Worm (Caenorhabditis elegans) whole organism, L1 larva: ENCODE measurements around the gene C04G6.2.

Experiments
- blmp-1 ChIP-seq: fragments of 150-350 bp; optimal IDR thresholded peaks from 2 replicates; lab custom pipeline; 2014; ENCODE audit warnings: missing biosample characterization, missing genetic modification characterization
- fkh-8 ChIP-seq: sonication (generic microtip); optimal IDR thresholded peaks from 2 replicates; lab custom pipeline; 2016; ENCODE audit warnings: mild to moderate bottlenecking, missing genetic modification characterization, missing compliant biosample characterization
- grh-1 ChIP-seq: fragments of 200-800 bp; sonication (Bioruptor generic); IDR thresholded peaks from 2 replicates; pipeline ENCODE4 v1.3.6; 2022; ENCODE audit warnings: missing genetic modification reagents, missing genetic modification characterization, missing compliant biosample characterization
- lin-39 ChIP-seq: fragments of 150-350 bp; optimal IDR thresholded peaks from 2 replicates; lab custom pipeline; 2014; ENCODE audit warnings: missing biosample characterization, missing genetic modification reagents, missing genetic modification characterization

DNA sequence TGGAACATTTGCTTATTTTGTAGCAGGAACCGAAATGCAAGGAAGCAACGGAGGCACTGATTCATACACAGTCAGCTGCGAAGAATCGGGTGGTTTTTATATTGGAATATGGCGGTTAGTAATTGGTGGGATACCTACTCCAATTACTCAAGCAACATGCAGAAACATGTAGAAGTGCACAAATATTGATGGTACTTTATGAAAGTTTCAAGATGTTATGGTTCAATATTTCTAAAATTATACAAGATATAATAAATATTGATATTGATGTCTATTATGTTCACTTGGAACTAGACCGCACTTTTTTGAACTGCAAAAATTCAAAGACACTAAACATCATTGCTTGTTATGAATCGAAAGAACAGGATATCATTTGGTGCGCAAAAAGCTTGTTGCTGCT lies 914 bp downstream of the C04G6.2 start, which contains the start of gene C04G6.13:
- TF ChIP-seq blmp-1 (no peak), lin-39 (tag; lab: Kevin White, UChicago) (no peak), grh-1 (GFP tag; lab: Robert Waterston, UW) (no peak), fkh-8 (no peak)
